Fruit fly (Drosophila melanogaster): Measurements from ENCODE around the gene CG31974.

DNA sequence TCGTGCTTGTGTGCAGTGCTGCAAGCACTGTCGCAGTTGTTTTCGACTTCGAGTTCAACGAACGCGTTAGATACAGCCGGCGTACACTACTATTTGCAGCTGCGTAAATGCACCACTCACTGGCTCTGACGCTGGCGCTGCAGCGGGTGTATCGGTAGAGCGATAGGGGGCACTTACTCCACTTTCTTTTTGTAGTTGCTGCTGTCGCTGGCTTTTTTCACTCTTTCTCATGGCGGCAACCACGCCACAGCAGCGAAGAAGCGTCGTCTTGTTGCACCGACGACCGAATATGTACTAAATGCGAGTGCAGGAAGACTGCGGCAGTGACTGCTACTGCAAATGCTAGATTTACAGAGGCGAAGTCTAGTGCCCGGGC is 21.4 kb downstream of the CG31974 start, which contains the start of gene CG4822:
- TF ChIP-seq ovo (GFP tag; optimal IDR thresholded peaks at IDR 0.05): no peak
- no peak for TF ChIP-seq CG11617 (GFP tag; optimal IDR thresholded peaks at IDR 0.05)
- TF ChIP-seq bab1 (GFP tag; optimal IDR thresholded peaks at IDR 0.05): no peak
- no peak for TF ChIP-seq CG7045 (GFP tag; optimal IDR thresholded peaks at IDR 0.05)
- no peak for TF ChIP-seq CG14711 (tag; optimal IDR thresholded peaks at IDR 0.05)
